Fruit fly (Drosophila melanogaster) S2 (cell line): ENCODE data around the gene CG5359.

Source experiments
- CG8478 ChIP-seq: fragments of >200 bp; optimal IDR thresholded peaks from 2 replicates; lab custom pipeline; 2018
- CTCF ChIP-seq, 2 experiments: fragments of >200 bp; optimal IDR thresholded peaks; 2 replicates each; lab custom pipeline; 2018

CG5359 gene

dm6 chr3R:10001174-10001789 lies at the start of gene CG5359:
Gene CG5359, minus strand, starts transcription at chr3R:10001276.
- TF ChIP-seq CTCF (optimal IDR thresholded peaks at IDR 0.05; lab: Kevin White, UChicago) (peak; percentile 15 to 33), CG8478 (lab: Kevin White, UChicago) (no peak)

- TF ChIP-seq CTCF (optimal IDR thresholded peaks at IDR 0.05; lab: Kevin White, UChicago) (no peak), CG8478 (lab: Kevin White, UChicago) (no peak)
Measured at dm6 chr3R:10048842-10049527, 47.9 kb upstream of the CG5359 start, which contains the start of gene ohgt. Gene ohgt, plus strand, starts transcription at chr3R:10049199.

DNA sequence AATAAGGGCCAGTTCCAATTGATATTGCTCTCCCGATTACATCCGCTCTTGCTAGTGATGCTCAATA lies 47.5 kb upstream of the CG5359 start, which contains the start of gene CG12811:
Gene CG12811, minus strand, starts transcription at position 23 of the 67 bp plus-strand sequence.
- no peak for TF ChIP-seq CTCF (optimal IDR thresholded peaks at IDR 0.05; lab: Kevin White, UChicago)
- no peak for TF ChIP-seq CG8478 (lab: Kevin White, UChicago)

DNA sequence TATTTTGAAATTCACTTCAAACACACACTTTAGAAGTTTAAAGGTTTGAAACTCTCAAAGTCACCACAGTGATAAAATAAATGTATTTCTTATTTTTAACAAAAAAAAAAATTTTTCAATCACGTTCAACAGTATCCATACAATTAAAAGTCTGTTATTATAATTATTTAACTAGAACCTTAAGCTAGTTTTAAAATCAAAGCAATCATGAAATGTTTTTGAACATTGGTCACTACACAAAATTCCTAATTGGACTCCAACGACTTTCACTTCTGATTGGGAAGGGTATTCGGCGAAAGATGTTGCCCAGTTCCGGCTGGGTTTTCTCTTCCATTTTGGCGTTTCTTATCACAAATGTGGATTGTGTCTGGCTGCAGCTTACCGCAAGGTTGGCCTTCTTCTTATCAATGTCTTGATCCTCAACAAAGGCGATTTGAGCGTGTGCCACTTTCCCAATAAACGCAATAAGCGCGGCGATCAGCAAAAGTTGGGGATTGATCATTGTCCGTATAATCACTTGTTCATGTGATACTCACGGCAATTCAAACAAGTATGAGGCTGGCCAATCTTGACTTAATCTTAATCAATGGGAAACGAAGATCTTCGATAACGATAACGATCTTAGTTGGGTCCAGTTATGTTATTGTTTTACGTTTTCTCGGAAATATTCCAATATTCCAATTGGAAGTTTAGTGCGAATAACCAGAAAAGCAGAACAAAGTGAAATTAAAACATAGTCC lies 47.1 kb upstream of the CG5359 start:
- no peak for TF ChIP-seq CTCF (optimal IDR thresholded peaks at IDR 0.05; lab: Kevin White, UChicago)
- no peak for TF ChIP-seq CG8478 (lab: Kevin White, UChicago)

DNA sequence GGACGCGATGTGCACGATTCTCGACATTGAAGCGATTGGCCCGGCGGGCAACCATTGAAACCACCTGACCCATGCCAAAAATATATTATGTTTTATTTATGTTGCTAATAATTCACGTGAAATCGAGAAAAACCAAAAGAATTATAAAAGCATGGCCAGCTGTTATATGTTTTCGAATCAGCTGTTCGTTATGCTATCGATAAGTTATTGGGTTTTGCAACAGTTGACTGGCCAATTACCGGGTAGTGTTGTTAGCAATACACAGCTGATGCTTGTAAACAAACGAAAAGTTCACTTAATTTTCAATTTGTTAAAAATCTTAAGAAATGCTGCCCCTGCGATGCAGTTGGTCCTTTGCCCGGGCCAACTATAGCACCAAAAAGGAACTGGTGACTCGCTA lies 44.3 kb upstream of the CG5359 start, which contains the start of the genes CG11722 and mtTFB2:
Gene CG11722, minus strand, starts transcription at position 200 of the 400 bp plus-strand sequence.
Gene mtTFB2, plus strand, starts transcription at position 232 of the 400 bp plus-strand sequence.
- no peak for TF ChIP-seq CTCF (optimal IDR thresholded peaks at IDR 0.05; lab: Kevin White, UChicago)
- TF ChIP-seq CG8478 (lab: Kevin White, UChicago): no peak

- TF ChIP-seq CG8478 (lab: Kevin White, UChicago) (no peak), CTCF (optimal IDR thresholded peaks at IDR 0.05; lab: Kevin White, UChicago) (no peak)
Measured at dm6 chr3R:10042664-10043372, 41.7 kb upstream of the CG5359 start, which contains the start of the genes Mical and CG3909. Gene Mical, minus strand, starts transcription at chr3R:10042895. Gene CG3909, plus strand, starts transcription at chr3R:10043270.

dm6 chr3R:10042024-10042663 lies 41.1 kb upstream of the CG5359 start:
- TF ChIP-seq CG8478 (lab: Kevin White, UChicago) (no peak), CTCF (optimal IDR thresholded peaks at IDR 0.05; lab: Kevin White, UChicago) (no peak)

DNA sequence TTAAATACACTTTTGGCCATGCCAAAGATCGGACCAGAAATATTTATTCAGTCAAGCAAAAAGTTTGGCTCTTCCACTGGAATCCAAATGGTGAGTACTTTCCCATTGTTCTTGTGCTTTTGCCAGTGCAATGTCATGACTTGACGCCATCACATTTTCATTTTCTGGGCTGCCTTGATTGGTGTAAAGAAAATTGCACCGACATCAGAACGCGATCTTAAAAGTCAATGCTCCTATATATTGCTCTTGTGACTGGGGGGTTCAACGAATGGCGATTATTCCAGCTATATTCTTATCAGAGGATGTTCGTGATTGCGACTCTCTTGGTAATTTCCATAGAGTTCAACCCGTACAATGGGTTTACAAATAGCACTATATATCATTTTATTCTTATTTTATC lies 39.4 kb upstream of the CG5359 start:
- TF ChIP-seq CTCF (optimal IDR thresholded peaks at IDR 0.05; lab: Kevin White, UChicago) (no peak), CG8478 (lab: Kevin White, UChicago) (no peak)

DNA sequence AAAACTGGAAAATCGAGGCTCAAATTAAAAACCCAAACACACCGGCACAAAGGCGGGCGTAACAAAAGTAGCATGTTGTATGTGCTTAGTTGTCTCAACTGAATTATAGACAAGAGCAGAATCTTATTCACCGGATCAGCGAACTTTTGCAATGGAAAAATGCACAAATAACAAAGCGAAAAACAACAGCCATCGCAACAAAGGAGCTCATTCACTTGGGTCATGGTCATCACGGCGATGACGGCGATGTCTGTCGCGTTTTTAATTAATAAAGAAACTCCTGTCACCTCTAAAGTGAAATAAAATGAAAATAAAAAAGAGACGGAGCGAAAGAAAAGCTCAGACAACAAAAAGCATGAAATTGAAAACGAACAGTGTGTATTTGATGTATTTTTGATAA lies 38.1 kb upstream of the CG5359 start:
- TF ChIP-seq CG8478 (lab: Kevin White, UChicago) (no peak), CTCF (optimal IDR thresholded peaks at IDR 0.05; lab: Kevin White, UChicago) (no peak)

dm6 chr3R:10035765-10036164 lies 34.7 kb upstream of the CG5359 start:
- TF ChIP-seq CG8478 (lab: Kevin White, UChicago) (no peak), CTCF (optimal IDR thresholded peaks at IDR 0.05; lab: Kevin White, UChicago) (no peak)

DNA sequence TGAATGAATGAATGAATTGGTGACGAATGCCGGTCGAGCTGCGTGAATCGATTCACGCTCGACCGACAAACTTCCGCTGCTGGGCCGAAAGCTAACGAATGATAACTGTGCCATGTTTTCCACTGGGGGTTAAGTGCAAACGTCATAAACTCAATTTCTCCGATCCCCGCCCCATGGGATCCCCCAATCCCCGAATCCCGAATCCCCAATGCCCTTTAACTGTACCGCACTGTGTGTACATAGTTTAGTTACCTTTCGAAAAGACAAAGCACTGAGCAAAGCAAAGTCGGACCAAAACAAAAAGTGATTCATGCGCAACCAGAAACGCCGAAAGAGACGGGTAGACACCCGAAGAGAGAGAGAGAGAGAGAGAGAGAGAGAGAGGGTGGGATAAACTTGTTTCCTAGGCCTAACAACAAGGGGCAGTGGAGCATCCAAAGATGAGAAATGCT lies 33.9 kb upstream of the CG5359 start:
- TF ChIP-seq CTCF (optimal IDR thresholded peaks at IDR 0.05; lab: Kevin White, UChicago): no peak
- TF ChIP-seq CG8478 (lab: Kevin White, UChicago): no peak

DNA sequence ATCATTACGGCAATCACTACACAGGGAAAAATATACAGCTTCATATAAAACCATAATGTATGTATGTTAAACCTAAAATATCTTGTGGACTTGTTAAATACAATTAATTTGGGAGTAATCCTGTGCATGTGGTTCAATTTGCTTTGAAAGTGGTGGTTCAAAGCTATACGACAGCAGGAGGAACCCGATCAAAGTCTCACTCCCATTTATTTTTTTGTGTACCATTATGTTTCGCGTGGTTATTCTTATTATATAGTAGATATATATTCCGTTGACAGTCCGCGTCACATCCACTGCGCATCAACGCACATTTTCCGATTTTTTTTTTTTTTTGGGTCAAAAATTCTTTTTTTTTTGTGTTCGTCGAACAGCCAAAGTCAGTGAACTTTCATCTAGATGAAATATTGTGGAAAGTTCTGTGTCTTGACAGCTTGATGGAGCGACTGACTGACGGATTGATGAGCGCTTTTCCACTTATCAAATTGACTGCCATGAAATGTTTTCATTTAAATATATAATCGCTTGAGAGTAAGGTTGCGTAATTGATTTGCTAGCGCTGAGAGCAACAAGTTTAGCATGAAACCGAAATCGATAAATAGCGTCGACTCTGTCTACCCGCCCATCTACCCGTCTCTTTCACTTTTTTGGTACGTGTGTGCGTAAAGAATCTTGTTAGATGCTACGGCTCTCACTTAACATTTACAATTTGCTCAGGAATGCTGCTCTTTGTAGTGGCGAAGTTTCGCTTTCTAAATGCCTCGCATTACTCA lies 32.1 kb upstream of the CG5359 start:
- TF ChIP-seq CG8478 (lab: Kevin White, UChicago): no peak
- TF ChIP-seq CTCF (optimal IDR thresholded peaks at IDR 0.05; lab: Kevin White, UChicago): no peak

DNA sequence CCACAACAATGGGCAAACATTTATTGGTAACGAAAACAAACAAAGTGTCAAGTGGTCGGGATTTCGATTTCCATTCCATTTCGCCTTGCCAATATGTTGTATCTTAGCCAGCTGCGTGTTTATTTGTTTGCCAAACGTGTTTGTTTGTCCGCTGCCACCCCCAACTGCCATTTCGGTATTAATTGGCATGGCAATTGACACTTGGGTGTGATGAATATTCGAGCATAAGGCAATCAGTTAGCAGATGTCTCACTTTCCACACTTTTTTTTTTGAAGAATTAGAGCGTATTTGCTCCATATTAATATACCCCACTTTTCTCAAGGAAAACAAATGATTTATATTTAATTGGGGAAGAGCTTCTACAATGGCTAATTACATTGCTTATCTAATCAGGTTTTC lies 30.4 kb upstream of the CG5359 start:
- no peak for TF ChIP-seq CG8478 (lab: Kevin White, UChicago)
- TF ChIP-seq CTCF (optimal IDR thresholded peaks at IDR 0.05; lab: Kevin White, UChicago): no peak
